Worm (Caenorhabditis elegans): ENCODE measurements around the gene ldp-1.

DNA sequence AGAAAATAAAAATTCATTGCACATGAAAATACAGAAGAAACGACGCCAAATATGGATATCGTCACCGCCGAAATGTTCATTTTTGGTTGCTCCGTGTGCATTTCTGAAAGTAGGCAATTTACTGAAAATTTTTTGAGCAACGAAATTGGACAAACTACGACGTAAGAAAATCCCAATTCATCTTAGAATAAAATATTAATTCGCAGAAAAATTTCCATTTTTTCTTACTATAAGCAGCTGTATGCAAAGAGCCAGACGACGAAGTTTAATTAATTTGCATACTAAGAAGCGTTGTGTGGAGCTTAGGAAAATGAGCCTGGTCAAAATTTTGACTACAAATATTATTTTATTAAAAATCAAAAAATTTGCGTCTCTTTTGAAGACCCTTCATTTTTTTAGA is 39.3 kb downstream of the ldp-1 start, which contains the start of gene srbc-19:
- TF ChIP-seq ceh-100 (GFP tag; IDR thresholded peaks at IDR 0.05) (no peak), F22D6.2 (tag; optimal IDR thresholded peaks at IDR 0.05) (no peak), hmg-20 (GFP tag; IDR thresholded peaks at IDR 0.05) (no peak), ceh-91 (GFP tag; IDR thresholded peaks at IDR 0.05) (no peak), let-607 (tag; optimal IDR thresholded peaks at IDR 0.05) (no peak), unc-62 (GFP tag; optimal IDR thresholded peaks at IDR 0.05) (no peak)

Data from whole organism, young adult.